Worm (Caenorhabditis elegans): ENCODE measurements around the gene F49C12.2.

F49C12.2 gene

ce11 chrIV:9264513-9264912, 34.5 kb downstream of the F49C12.2 start:
- TF ChIP-seq nhr-28 (tag; optimal IDR thresholded peaks at IDR 0.05): no peak
- no peak for TF ChIP-seq efl-3 (GFP tag; optimal IDR thresholded peaks at IDR 0.05)
- no peak for TF ChIP-seq hlh-17 (GFP tag; optimal IDR thresholded peaks at IDR 0.05; ENCODE audit: borderline replicate concordance)
- no peak for TF ChIP-seq hlh-4 (tag; optimal IDR thresholded peaks at IDR 0.05)
- no peak for TF ChIP-seq ets-5 (GFP tag; IDR thresholded peaks at IDR 0.05)
- no peak for TF ChIP-seq fkh-10 (GFP tag; optimal IDR thresholded peaks at IDR 0.05)
- no peak for TF ChIP-seq F16B12.6 (tag; optimal IDR thresholded peaks at IDR 0.05)
- no peak for TF ChIP-seq alr-1 (tag; optimal IDR thresholded peaks at IDR 0.05; ENCODE audit: borderline replicate concordance)
- no peak for TF ChIP-seq ztf-11 (tag; optimal IDR thresholded peaks at IDR 0.05)
- no peak for TF ChIP-seq pag-3 (tag; optimal IDR thresholded peaks at IDR 0.05; ENCODE audit: borderline replicate concordance, insufficient read depth)
- no peak for TF ChIP-seq jun-1 (tag; optimal IDR thresholded peaks at IDR 0.05)

- TF ChIP-seq C04F5.9 (tag; optimal IDR thresholded peaks at IDR 0.05) (no peak), unc-86 (tag; optimal IDR thresholded peaks at IDR 0.05) (no peak), nhr-77 (tag; optimal IDR thresholded peaks at IDR 0.05) (no peak), zip-4 (GFP tag; optimal IDR thresholded peaks at IDR 0.05) (no peak), fkh-8 (tag; optimal IDR thresholded peaks at IDR 0.05) (no peak), lir-3 (tag; optimal IDR thresholded peaks at IDR 0.05; ENCODE audit: poor library complexity) (no peak), nhr-19 (GFP tag; conservative IDR thresholded peaks at IDR 0.05) (no peak), nhr-85 (tag) (no peak), rnt-1 (tag; optimal IDR thresholded peaks at IDR 0.05) (no peak), hlh-17 (GFP tag; optimal IDR thresholded peaks at IDR 0.05; ENCODE audit: borderline replicate concordance) (no peak), efl-3 (GFP tag; optimal IDR thresholded peaks at IDR 0.05) (no peak), ceh-82 (tag; optimal IDR thresholded peaks at IDR 0.05) (no peak), hpl-2 (GFP tag; optimal IDR thresholded peaks at IDR 0.05) (no peak), ztf-4 (tag; optimal IDR thresholded peaks at IDR 0.05) (no peak), mep-1 (tag; optimal IDR thresholded peaks at IDR 0.05) (no peak), mab-9 (GFP tag; IDR thresholded peaks at IDR 0.05) (no peak), unc-130 (tag; optimal IDR thresholded peaks at IDR 0.05) (no peak), F16B12.6 (tag; optimal IDR thresholded peaks at IDR 0.05) (no peak), swsn-7 (tag; optimal IDR thresholded peaks at IDR 0.05) (no peak)
Measured at ce11 chrIV:9263812-9264320, 35.2 kb downstream of the F49C12.2 start, which contains the start of gene flh-1. TSS of gene flh-1 (minus strand) at chrIV:9264270.

ce11 chrIV:9262295-9262694, 36.8 kb downstream of the F49C12.2 start:
- TF ChIP-seq aly-2 (tag; optimal IDR thresholded peaks at IDR 0.05) (no peak), dsc-1 (tag; optimal IDR thresholded peaks at IDR 0.05) (no peak), C34B4.2 (tag; optimal IDR thresholded peaks at IDR 0.05) (no peak), sox-4 (tag; optimal IDR thresholded peaks at IDR 0.05) (no peak), Y116A8C.19 (tag; optimal IDR thresholded peaks at IDR 0.05; ENCODE audit: borderline replicate concordance) (no peak), egl-13 (tag; optimal IDR thresholded peaks at IDR 0.05) (no peak), nhr-11 (tag; optimal IDR thresholded peaks at IDR 0.05) (no peak), hlh-4 (tag; optimal IDR thresholded peaks at IDR 0.05) (no peak), lin-39 (tag; optimal IDR thresholded peaks at IDR 0.05) (no peak), ceh-8 (GFP tag; optimal IDR thresholded peaks at IDR 0.05) (no peak), fkh-4 (tag; optimal IDR thresholded peaks at IDR 0.05; ENCODE audit: borderline replicate concordance) (no peak), nhr-47 (tag; optimal IDR thresholded peaks at IDR 0.05) (no peak), sup-37 (GFP tag; optimal IDR thresholded peaks at IDR 0.05) (no peak), skn-1 (tag; optimal IDR thresholded peaks at IDR 0.05) (no peak), pqm-1 (tag; optimal IDR thresholded peaks at IDR 0.05) (no peak)

All from whole organism, L1 larva.